Worm (Caenorhabditis elegans) whole organism, late embryonic: ENCODE results near the gene T16A1.2.

Experiments
- ceh-18 ChIP-seq: sonication (generic microtip); optimal IDR thresholded peaks from 2 replicates; lab custom pipeline; 2016; ENCODE audit warnings: missing genetic modification characterization, missing compliant biosample characterization
- ceh-34 ChIP-seq: sonication (generic microtip); optimal IDR thresholded peaks from 2 replicates; lab custom pipeline; 2016; ENCODE audit warnings: mild to moderate bottlenecking, missing genetic modification characterization, missing compliant biosample characterization
- hlh-30 ChIP-seq: sonication (generic microtip); optimal IDR thresholded peaks from 2 replicates; lab custom pipeline; 2017; ENCODE audit warnings: antibody characterized with exemption, missing genetic modification characterization, missing compliant biosample characterization; ENCODE audit not compliant: insufficient read depth
- nhr-11 ChIP-seq: fragments of 150-350 bp; optimal IDR thresholded peaks from 2 replicates; lab custom pipeline; 2014; ENCODE audit warnings: missing biosample characterization, missing genetic modification characterization
- odd-2 ChIP-seq: sonication (generic microtip); optimal IDR thresholded peaks from 2 replicates; lab custom pipeline; 2017; ENCODE audit warnings: antibody characterized with exemption, mild to moderate bottlenecking, missing genetic modification characterization, missing compliant biosample characterization
- tbx-2 ChIP-seq: sonication (generic microtip); optimal IDR thresholded peaks from 2 replicates; lab custom pipeline; 2016; ENCODE audit warnings: missing genetic modification characterization, missing compliant biosample characterization
- tbx-7 ChIP-seq: sonication (generic microtip); optimal IDR thresholded peaks from 2 replicates; lab custom pipeline; 2016; ENCODE audit warnings: missing genotype, missing genetic modification characterization, missing compliant biosample characterization

DNA sequence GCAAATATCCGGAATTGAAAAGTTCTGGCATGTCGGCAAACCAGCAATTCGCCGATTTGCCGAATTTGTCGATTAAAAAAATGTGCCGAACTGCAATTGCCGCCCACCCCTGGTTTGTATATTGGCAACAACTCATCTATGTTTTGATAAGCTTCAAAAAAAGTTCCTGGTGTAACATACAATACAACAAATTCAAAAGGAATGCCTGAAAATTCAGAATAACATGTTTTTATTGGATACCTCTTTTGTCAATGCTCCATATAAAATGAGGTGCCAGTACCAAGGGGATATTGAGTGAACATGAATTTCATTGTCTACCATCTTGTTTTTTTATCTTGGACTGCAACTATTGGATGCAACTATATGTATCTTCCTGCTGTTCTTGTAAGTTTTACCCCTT, 14.1 kb upstream of the T16A1.2 start, which contains the start of gene T16A1.4:
- TF ChIP-seq nhr-11 (tag; lab: Kevin White, UChicago) (no peak), hlh-30 (tag; lab: Kevin White, UChicago) (no peak), tbx-7 (tag; lab: Kevin White, UChicago) (no peak), tbx-2 (tag; lab: Kevin White, UChicago) (no peak), odd-2 (no peak), ceh-34 (tag; lab: Kevin White, UChicago) (no peak), ceh-18 (tag; lab: Kevin White, UChicago) (no peak)
